Worm (Caenorhabditis elegans) whole organism, L1 larva: Measurements from ENCODE around the gene clc-4.
A peak's percentile ranks its signal among the peaks of the same experiment; 100 is the strongest.

Experiments used
- C34B4.2 ChIP-seq: sonication (generic microtip); optimal IDR thresholded peaks from 2 replicates; lab custom pipeline; 2017; ENCODE audit warnings: mild to moderate bottlenecking, missing genetic modification characterization, missing compliant biosample characterization
- Y116A8C.19 ChIP-seq: sonication (generic microtip); optimal IDR thresholded peaks from 2 replicates; lab custom pipeline; 2016; ENCODE audit warnings: missing compliant biosample characterization, missing genetic modification characterization, borderline replicate concordance
- aha-1 ChIP-seq: fragments of 150-350 bp; optimal IDR thresholded peaks from 2 replicates; lab custom pipeline; 2014; ENCODE audit warnings: missing biosample characterization, missing genetic modification characterization
- aly-2 ChIP-seq: fragments of 150-350 bp; optimal IDR thresholded peaks from 2 replicates; lab custom pipeline; 2014; ENCODE audit warnings: missing biosample characterization, missing genetic modification characterization
- ama-1 ChIP-seq: fragments of 150-350 bp; optimal IDR thresholded peaks from 2 replicates; lab custom pipeline; 2014
- ceh-63 ChIP-seq: fragments of 200-800 bp; sonication (Bioruptor generic); optimal IDR thresholded peaks from 2 replicates; lab custom pipeline; 2018; ENCODE audit warnings: mild to moderate bottlenecking, missing genetic modification characterization, missing compliant biosample characterization
- ceh-82 ChIP-seq, 3 experiments: fragments of 150-350 bp in 1 of 3; sonication (generic microtip) in 2 of 3; optimal IDR thresholded peaks; 2 replicates each; lab custom pipeline; 2014 to 2017; ENCODE audit warnings: missing biosample characterization in 3 of 3, missing genetic modification characterization in 3 of 3
- ceh-88 ChIP-seq: fragments of 200-800 bp; sonication (Bioruptor generic); IDR thresholded peaks from 2 replicates; pipeline ENCODE4 v1.3.6; 2022; ENCODE audit warnings: missing genetic modification characterization, missing compliant biosample characterization
- ces-1 ChIP-seq: fragments of 150-350 bp; optimal IDR thresholded peaks from 2 replicates; lab custom pipeline; 2014; ENCODE audit warnings: missing biosample characterization, missing genetic modification reagents, missing genetic modification characterization
- dpl-1 ChIP-seq, 3 experiments: fragments of 150-350 bp in 2 of 3; sonication (generic microtip) in 1 of 3; optimal IDR thresholded peaks; 2 replicates each; lab custom pipeline; 2014 to 2017; ENCODE audit warnings: missing biosample characterization in 3 of 3, missing genetic modification characterization in 3 of 3, missing genetic modification reagents in 3 of 3
- efl-1 ChIP-seq, 4 experiments: fragments of 150-350 bp; optimal IDR thresholded peaks in 3 of 4; peaks in 1 of 4; 1 replicate in 1 of 4; 2 replicates in 3 of 4; lab custom pipeline; 2014; ENCODE audit warnings: missing biosample characterization in 2 of 4, missing genetic modification characterization in 2 of 4, missing genetic modification reagents in 2 of 4
- egl-13 ChIP-seq: sonication (generic microtip); optimal IDR thresholded peaks from 2 replicates; lab custom pipeline; 2016; ENCODE audit warnings: missing genotype, missing genetic modification reagents, missing genetic modification characterization, missing compliant biosample characterization
- egl-27 ChIP-seq, 2 experiments: fragments of 150-350 bp in 1 of 2; sonication (generic microtip); optimal IDR thresholded peaks; 3 replicates each; lab custom pipeline; 2017 to 2018; ENCODE audit warnings: missing biosample characterization in 2 of 2, missing genetic modification characterization in 2 of 2, missing genetic modification reagents in 2 of 2
- ets-5 ChIP-seq: fragments of 200-800 bp; sonication (Bioruptor generic); IDR thresholded peaks from 2 replicates; pipeline ENCODE4 v1.3.6; 2022; ENCODE audit warnings: missing genetic modification characterization, missing compliant biosample characterization
- fkh-4 ChIP-seq: sonication (generic microtip); optimal IDR thresholded peaks from 2 replicates; lab custom pipeline; 2016; ENCODE audit warnings: missing compliant biosample characterization, missing genetic modification characterization, borderline replicate concordance
- fkh-8 ChIP-seq: sonication (generic microtip); optimal IDR thresholded peaks from 2 replicates; lab custom pipeline; 2016; ENCODE audit warnings: mild to moderate bottlenecking, missing genetic modification characterization, missing compliant biosample characterization
- fos-1 ChIP-seq: fragments of 150-350 bp; optimal IDR thresholded peaks from 2 replicates; lab custom pipeline; 2014; ENCODE audit warnings: missing biosample characterization, missing genetic modification characterization
- grh-1 ChIP-seq: fragments of 200-800 bp; sonication (Bioruptor generic); IDR thresholded peaks from 2 replicates; pipeline ENCODE4 v1.3.6; 2022; ENCODE audit warnings: missing genetic modification reagents, missing genetic modification characterization, missing compliant biosample characterization
- hlh-17 ChIP-seq: fragments of 200-800 bp; sonication (Bioruptor generic); optimal IDR thresholded peaks from 2 replicates; lab custom pipeline; 2018; ENCODE audit warnings: missing genetic modification characterization, mild to moderate bottlenecking, missing compliant biosample characterization, moderate library complexity, borderline replicate concordance
- hlh-4 ChIP-seq: sonication (generic microtip); optimal IDR thresholded peaks from 2 replicates; lab custom pipeline; 2016; ENCODE audit warnings: mild to moderate bottlenecking, missing genetic modification characterization, missing compliant biosample characterization
- irx-1 ChIP-seq: sonication (generic microtip); optimal IDR thresholded peaks from 2 replicates; lab custom pipeline; 2016; ENCODE audit warnings: missing genetic modification characterization, missing compliant biosample characterization
- jun-1 ChIP-seq: fragments of 150-350 bp; optimal IDR thresholded peaks from 2 replicates; lab custom pipeline; 2014; ENCODE audit warnings: missing biosample characterization, missing genetic modification reagents, missing genetic modification characterization
- lin-13 ChIP-seq: fragments of 150-350 bp; optimal IDR thresholded peaks from 2 replicates; lab custom pipeline; 2014; ENCODE audit warnings: missing biosample characterization, missing genetic modification reagents, missing genetic modification characterization
- lin-35 ChIP-seq, 2 experiments: fragments of 150-350 bp; optimal IDR thresholded peaks; 2 replicates each; lab custom pipeline; 2014; ENCODE audit warnings: missing biosample characterization in 2 of 2, missing genetic modification characterization in 2 of 2, missing genetic modification reagents in 2 of 2
- lin-39 ChIP-seq: fragments of 150-350 bp; optimal IDR thresholded peaks from 2 replicates; lab custom pipeline; 2014; ENCODE audit warnings: missing biosample characterization, missing genetic modification reagents, missing genetic modification characterization
- lsy-2 ChIP-seq, 2 experiments: fragments of 150-350 bp; optimal IDR thresholded peaks; 2 replicates each; lab custom pipeline; 2014; ENCODE audit warnings: missing biosample characterization in 2 of 2, missing genetic modification characterization in 2 of 2
- mdl-1 ChIP-seq, 2 experiments: fragments of 150-350 bp; optimal IDR thresholded peaks; 2 replicates each; lab custom pipeline; 2014 to 2017; ENCODE audit warnings: missing biosample characterization in 2 of 2, missing genetic modification characterization in 2 of 2, inconsistent platforms in 1 of 2
- mep-1 ChIP-seq: fragments of 150-350 bp; optimal IDR thresholded peaks from 2 replicates; lab custom pipeline; 2014; ENCODE audit warnings: missing biosample characterization, missing genetic modification characterization
- nhr-12 ChIP-seq: sonication (generic microtip); optimal IDR thresholded peaks from 2 replicates; lab custom pipeline; 2017; ENCODE audit warnings: missing biosample characterization, missing genetic modification characterization
- nhr-28 ChIP-seq: fragments of 150-350 bp; optimal IDR thresholded peaks from 2 replicates; lab custom pipeline; 2014; ENCODE audit warnings: missing biosample characterization, missing genetic modification characterization
- nhr-47 ChIP-seq: sonication (generic microtip); optimal IDR thresholded peaks from 2 replicates; lab custom pipeline; 2016; ENCODE audit warnings: mild to moderate bottlenecking, missing genetic modification characterization, moderate library complexity, missing compliant biosample characterization
- nhr-76 ChIP-seq: sonication (generic microtip); optimal IDR thresholded peaks from 2 replicates; lab custom pipeline; 2017; ENCODE audit warnings: missing biosample characterization, missing genetic modification characterization
- nhr-77 ChIP-seq: fragments of 150-350 bp; optimal IDR thresholded peaks from 2 replicates; lab custom pipeline; 2014; ENCODE audit warnings: missing biosample characterization, missing genetic modification characterization
- nhr-85 ChIP-seq: sonication (generic microtip); peaks from one replicate; lab custom pipeline; 2016; ENCODE audit warnings: missing genetic modification characterization, inconsistent platforms, missing compliant biosample characterization
- nhr-90 ChIP-seq: sonication (generic microtip); optimal IDR thresholded peaks from 2 replicates; lab custom pipeline; 2016; ENCODE audit warnings: mild to moderate bottlenecking, missing genetic modification characterization, missing compliant biosample characterization; ENCODE audit not compliant: poor library complexity
- pag-3 ChIP-seq: sonication (generic microtip); optimal IDR thresholded peaks from 2 replicates; lab custom pipeline; 2017; ENCODE audit warnings: missing genetic modification characterization, mild to moderate bottlenecking, missing compliant biosample characterization, antibody characterized with exemption, borderline replicate concordance; ENCODE audit not compliant: insufficient read depth
- pax-3 ChIP-seq: fragments of 200-800 bp; sonication (Bioruptor generic); optimal IDR thresholded peaks from 2 replicates; lab custom pipeline; 2018; ENCODE audit warnings: mild to moderate bottlenecking, missing genetic modification characterization, moderate library complexity, missing compliant biosample characterization
- pqm-1 ChIP-seq: sonication (generic microtip); optimal IDR thresholded peaks from 3 replicates; lab custom pipeline; 2017; ENCODE audit warnings: missing biosample characterization, missing genetic modification characterization
- snpc-4 ChIP-seq: fragments of 150-350 bp; optimal IDR thresholded peaks from 2 replicates; lab custom pipeline; 2014; ENCODE audit warnings: missing biosample characterization, missing genetic modification characterization
- sox-4 ChIP-seq: sonication (generic microtip); optimal IDR thresholded peaks from 2 replicates; lab custom pipeline; 2016; ENCODE audit warnings: missing genetic modification characterization, missing compliant biosample characterization
- sptf-1 ChIP-seq: fragments of 150-350 bp; optimal IDR thresholded peaks from 2 replicates; lab custom pipeline; 2014; ENCODE audit warnings: missing biosample characterization, missing genetic modification characterization
- sup-37 ChIP-seq: fragments of 200-800 bp; sonication (Bioruptor generic); optimal IDR thresholded peaks from 2 replicates; lab custom pipeline; 2018; ENCODE audit warnings: mild to moderate bottlenecking, missing genetic modification characterization, missing compliant biosample characterization
- swsn-7 ChIP-seq: sonication (generic microtip); optimal IDR thresholded peaks from 2 replicates; lab custom pipeline; 2016; ENCODE audit warnings: missing genetic modification characterization, missing compliant biosample characterization
- tbx-2 ChIP-seq: sonication (generic microtip); optimal IDR thresholded peaks from 2 replicates; lab custom pipeline; 2016; ENCODE audit warnings: missing genetic modification characterization, missing compliant biosample characterization
- tlp-1 ChIP-seq: fragments of 150-350 bp; optimal IDR thresholded peaks from 2 replicates; lab custom pipeline; 2014; ENCODE audit warnings: missing biosample characterization, missing genetic modification characterization
- unc-130 ChIP-seq: fragments of 150-350 bp; optimal IDR thresholded peaks from 2 replicates; lab custom pipeline; 2017; ENCODE audit warnings: missing biosample characterization, missing genetic modification characterization, inconsistent platforms
- unc-30 ChIP-seq: sonication (generic microtip); optimal IDR thresholded peaks from 2 replicates; lab custom pipeline; 2017; ENCODE audit warnings: missing biosample characterization, missing genetic modification characterization
- unc-98 ChIP-seq: fragments of 200-800 bp; sonication (Bioruptor generic); IDR thresholded peaks from 2 replicates; pipeline ENCODE4 v1.3.6; 2022; ENCODE audit warnings: missing genetic modification characterization, missing compliant biosample characterization
- vab-15 ChIP-seq: sonication (generic microtip); optimal IDR thresholded peaks from 2 replicates; lab custom pipeline; 2017; ENCODE audit warnings: missing genotype, mild to moderate bottlenecking, missing genetic modification characterization, missing compliant biosample characterization
- zag-1 ChIP-seq: fragments of 150-350 bp; optimal IDR thresholded peaks from 2 replicates; lab custom pipeline; 2014; ENCODE audit warnings: missing biosample characterization, missing genetic modification characterization
- ztf-11 ChIP-seq, 2 experiments: sonication (generic microtip); optimal IDR thresholded peaks; 2 replicates each; lab custom pipeline; 2016 to 2017; ENCODE audit warnings: missing genetic modification characterization in 2 of 2, missing biosample characterization in 1 of 2, missing compliant biosample characterization in 1 of 2

The clc-4 gene

DNA sequence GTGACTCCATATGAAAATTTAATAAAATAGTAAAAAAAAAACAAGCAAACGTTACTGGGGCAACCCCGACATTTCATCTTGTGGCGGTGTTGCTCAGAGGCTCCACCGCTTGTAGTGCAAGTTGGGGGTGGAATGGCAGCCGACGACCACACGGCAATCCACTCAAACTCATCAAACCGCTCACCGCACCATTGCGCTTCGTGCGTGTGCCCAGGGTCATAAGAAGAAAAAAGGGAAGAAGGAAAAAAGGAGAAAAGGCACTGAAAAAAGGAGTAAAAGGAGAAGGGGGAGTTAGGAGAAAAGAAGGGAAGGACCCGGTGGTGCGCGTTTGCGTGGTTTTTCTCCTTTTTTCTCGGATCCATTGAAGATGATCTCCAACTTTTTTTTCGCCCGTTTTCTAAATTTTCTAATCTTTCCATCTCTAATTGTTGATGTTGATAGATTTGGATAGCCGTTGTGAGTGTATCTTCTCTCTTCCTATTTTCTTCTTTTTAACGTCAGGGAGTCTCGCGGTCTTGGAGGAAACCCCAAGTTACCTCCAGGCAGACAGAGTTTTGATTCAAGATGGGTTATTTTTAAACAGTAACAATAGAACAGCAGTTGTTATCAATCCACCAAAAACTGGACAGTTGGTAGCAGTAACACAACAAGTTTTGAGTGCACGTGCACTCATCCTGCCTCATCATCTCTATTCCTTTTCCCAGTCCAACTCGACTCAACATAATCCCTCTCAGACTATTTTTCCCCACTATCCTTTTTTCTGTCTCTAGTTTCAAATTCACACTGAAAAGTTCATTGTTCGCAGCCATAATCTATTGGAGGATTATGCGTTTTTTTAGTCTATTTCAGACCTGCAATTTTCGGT is 15.2 kb downstream of the clc-4 start (continued):
- TF ChIP-seq efl-1 (optimal IDR thresholded peaks at IDR 0.05; lab: Kevin White, UChicago) (no peak), efl-1 (GFP tag; optimal IDR thresholded peaks at IDR 0.05 in 1 of 2; lab: Kevin White, UChicago) (peak in 1 of 2 experiments; percentile 19), grh-1 (GFP tag; lab: Robert Waterston, UW) (no peak), jun-1 (tag; lab: Kevin White, UChicago) (peak; percentile 5), hlh-4 (tag; lab: Kevin White, UChicago) (no peak), pax-3 (no peak), ama-1 (lab: Kevin White, UChicago) (no peak), pag-3 (no peak), egl-13 (peak; percentile 40), ces-1 (no peak), mdl-1 (tag; optimal IDR thresholded peaks at IDR 0.05; lab: Kevin White, UChicago) (no peak), nhr-47 (peak; percentile 27), irx-1 (no peak), lsy-2 (tag; optimal IDR thresholded peaks at IDR 0.05; lab: Kevin White, UChicago) (no peak), sup-37 (GFP tag; lab: Kevin White, UChicago) (no peak), lin-39 (no peak), Y116A8C.19 (tag; lab: Kevin White, UChicago) (no peak), snpc-4 (tag; lab: Kevin White, UChicago) (peak; percentile 3), ceh-88 (GFP tag; lab: Robert Waterston, UW) (no peak), fkh-4 (tag; lab: Kevin White, UChicago) (no peak), nhr-90 (tag; lab: Kevin White, UChicago) (no peak), nhr-77 (tag; lab: Kevin White, UChicago) (no peak), tlp-1 (tag; lab: Kevin White, UChicago) (no peak), swsn-7 (tag; lab: Kevin White, UChicago) (no peak), aly-2 (no peak), lin-35 (GFP tag; optimal IDR thresholded peaks at IDR 0.05; lab: Kevin White, UChicago) (peak in 1 of 2 experiments; percentile 2), unc-98 (GFP tag; lab: Robert Waterston, UW) (no peak), nhr-76 (tag; lab: Kevin White, UChicago) (no peak), aha-1 (tag; lab: Kevin White, UChicago) (no peak), fkh-8 (tag; lab: Kevin White, UChicago) (peak; percentile 61), vab-15 (no peak), fos-1 (tag; lab: Kevin White, UChicago) (no peak), sptf-1 (no peak), zag-1 (tag; lab: Kevin White, UChicago) (no peak), ceh-82 (tag; optimal IDR thresholded peaks at IDR 0.05; lab: Kevin White, UChicago) (peak in 2 of 3 experiments; percentile 25 to 42), ztf-11 (tag; optimal IDR thresholded peaks at IDR 0.05; lab: Kevin White, UChicago) (no peak), tbx-2 (tag; lab: Kevin White, UChicago) (no peak), C34B4.2 (tag; lab: Kevin White, UChicago) (no peak), ceh-63 (GFP tag; lab: Kevin White, UChicago) (no peak), unc-30 (no peak), dpl-1 (GFP tag; optimal IDR thresholded peaks at IDR 0.05; lab: Kevin White, UChicago) (no peak), hlh-17 (GFP tag; lab: Kevin White, UChicago) (no peak), pqm-1 (no peak), unc-130 (peak; percentile 31), nhr-85 (tag; lab: Kevin White, UChicago) (peak; percentile 89), nhr-28 (tag; lab: Kevin White, UChicago) (no peak), ets-5 (no peak), sox-4 (tag; lab: Kevin White, UChicago) (no peak), nhr-12 (tag; lab: Kevin White, UChicago) (no peak), egl-27 (tag; optimal IDR thresholded peaks at IDR 0.05; lab: Kevin White, UChicago) (no peak), lin-13 (GFP tag; lab: Kevin White, UChicago) (no peak), mep-1 (no peak)
